Fruit fly (Drosophila melanogaster): Measurements from ENCODE around the gene agt.

The agt gene

DNA sequence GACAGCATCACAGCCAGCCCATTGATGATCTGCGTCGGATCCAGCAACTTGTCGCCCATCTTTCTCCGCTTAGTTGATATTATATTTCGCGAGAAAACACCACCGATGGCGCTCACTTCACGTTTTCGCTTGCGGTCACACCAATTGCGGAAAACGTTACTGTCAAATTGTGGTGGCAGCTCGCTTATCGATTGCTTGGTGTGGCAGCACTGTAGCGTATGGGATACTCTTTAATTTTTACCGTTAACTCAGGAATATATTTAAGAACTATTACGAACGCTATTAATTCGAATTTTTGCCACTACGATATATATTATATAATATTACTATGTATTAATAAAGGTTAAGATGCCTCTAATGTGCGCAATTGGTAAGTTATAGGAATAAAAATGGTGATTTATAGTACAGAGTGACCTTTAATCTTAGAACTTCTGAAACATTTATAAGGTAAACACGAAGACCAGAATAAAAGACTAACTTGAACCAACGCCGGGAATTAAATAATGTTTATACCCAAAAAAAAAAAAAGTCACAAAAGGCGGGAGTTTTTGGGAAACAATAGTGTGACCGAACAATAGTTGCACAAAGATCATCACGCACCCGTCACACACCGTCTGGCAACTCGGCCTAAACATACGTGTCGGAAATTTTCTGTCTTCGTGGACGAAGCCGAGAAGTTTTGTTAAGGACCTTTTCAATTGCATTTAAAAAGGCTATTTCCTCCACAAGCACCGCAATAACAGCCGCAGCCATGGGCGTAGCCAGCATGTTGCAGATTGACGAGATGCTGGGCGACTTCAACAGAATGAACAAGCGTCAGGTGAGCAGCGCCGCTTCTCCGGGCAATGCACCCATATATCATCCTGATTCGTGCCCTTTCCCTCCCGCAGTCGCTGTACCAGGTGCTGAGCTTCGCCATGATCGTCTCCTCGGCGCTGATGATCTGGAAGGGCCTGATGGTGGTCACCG lies 2.3 kb downstream of the agt start, which contains the start of the genes CG1307 and twr (continued):
- TF ChIP-seq bowl (GFP tag; IDR thresholded peaks at IDR 0.05) (no peak), CG16815 (GFP tag; optimal IDR thresholded peaks at IDR 0.05) (no peak), CG31365 (tag; optimal IDR thresholded peaks at IDR 0.05) (no peak), Nf-YC (tag; optimal IDR thresholded peaks at IDR 0.05) (no peak)

DNA sequence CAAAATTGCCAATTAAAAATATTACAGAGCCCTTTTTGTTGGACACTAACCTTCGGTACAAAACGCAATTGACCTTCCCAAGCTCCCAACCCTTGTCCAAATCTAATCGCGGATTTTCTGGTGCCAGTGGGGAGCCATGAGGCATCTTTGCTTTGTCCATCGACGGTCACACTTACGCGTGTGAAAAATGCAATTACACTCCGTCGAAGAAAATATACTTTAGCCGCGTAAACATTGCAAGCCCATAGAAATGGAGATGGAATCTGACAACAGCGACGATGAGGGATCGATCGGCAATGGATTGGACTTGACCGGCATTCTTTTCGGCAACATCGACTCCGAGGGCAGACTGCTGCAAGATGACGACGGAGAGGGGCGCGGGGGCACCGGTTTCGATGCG lies 13.2 kb downstream of the agt start, which contains the start of gene Taf1:
TSS of gene Taf1 (plus strand) at position 150 of the 400 bp plus-strand sequence.
- TF ChIP-seq Rfx (GFP tag; IDR thresholded peaks at IDR 0.05) (peak; percentile 45), CG12104 (GFP tag; optimal IDR thresholded peaks at IDR 0.05) (no peak), vvl (GFP tag; IDR thresholded peaks at IDR 0.05) (peak; percentile 24; the same call in 1 of the 2 replicates), CG13287 (GFP tag; IDR thresholded peaks at IDR 0.05; ENCODE audit: partially characterized antibody) (peak; percentile 52), CG14860 (GFP tag; IDR thresholded peaks at IDR 0.05; ENCODE audit: partially characterized antibody) (no peak), prd (optimal IDR thresholded peaks at IDR 0.05) (no peak), prd (GFP tag; IDR thresholded peaks at IDR 0.05) (peak; percentile 50; the same call in 2 of the 3 replicates), ato (GFP tag; IDR thresholded peaks at IDR 0.05; ENCODE audit: partially characterized antibody) (0 out of 2 replicates have a peak, but pooled peaks have one; percentile 32), knrl (GFP tag; IDR thresholded peaks at IDR 0.05; ENCODE audit: partially characterized antibody) (peak; percentile 30; the same call in 1 of the 3 replicates), Med (GFP tag) (peak; percentile 79), pita (GFP tag; optimal IDR thresholded peaks at IDR 0.05) (peak; percentile 85), phol (tag; optimal IDR thresholded peaks at IDR 0.05) (peak; percentile 64), Max (GFP tag; optimal IDR thresholded peaks at IDR 0.05) (peak; percentile 5), trem (tag; optimal IDR thresholded peaks at IDR 0.05) (peak; percentile 66), CG9797 (GFP tag; optimal IDR thresholded peaks at IDR 0.05) (peak; percentile 94), Dref (GFP tag; IDR thresholded peaks at IDR 0.05) (peak; percentile 40; the same call in 1 of the 2 replicates), MESR4 (GFP tag; optimal IDR thresholded peaks at IDR 0.05) (peak; percentile 99), YL-1 (GFP tag; optimal IDR thresholded peaks at IDR 0.05) (peak; percentile 66), CG34224 (GFP tag; IDR thresholded peaks at IDR 0.05; ENCODE audit: partially characterized antibody) (peak; percentile 33; the same call in 1 of the 3 replicates), crp (GFP tag; optimal IDR thresholded peaks at IDR 0.05) (peak in 1 of 2 experiments; percentile 21), Nf-YB (GFP tag; optimal IDR thresholded peaks at IDR 0.05) (no peak), stwl (tag; optimal IDR thresholded peaks at IDR 0.05) (peak; percentile 67), HLH4C (GFP tag; IDR thresholded peaks at IDR 0.05; ENCODE audit: partially characterized antibody) (0 out of 3 replicates have a peak, but pooled peaks have one; percentile 37), Stat92E (GFP tag; optimal IDR thresholded peaks at IDR 0.05) (peak in 1 of 3 experiments; percentile 27), zen (tag; optimal IDR thresholded peaks at IDR 0.05) (peak; percentile 39), Scr (GFP tag; IDR thresholded peaks at IDR 0.05; ENCODE audit: partially characterized antibody) (peak; percentile 37; the same call in 1 of the 2 replicates), ssp (GFP tag; IDR thresholded peaks at IDR 0.05) (no peak), row (GFP tag; IDR thresholded peaks at IDR 0.05) (peak; percentile 56), pb (GFP tag; optimal IDR thresholded peaks at IDR 0.05) (no peak), Hmr (GFP tag; optimal IDR thresholded peaks at IDR 0.05) (no peak), CG6854 (GFP tag; optimal IDR thresholded peaks at IDR 0.05) (no peak), Bgb (GFP tag; IDR thresholded peaks at IDR 0.05; ENCODE audit: partially characterized antibody) (peak; percentile 55), pzg (GFP tag; optimal IDR thresholded peaks at IDR 0.05) (peak; percentile 94), HmgZ (tag; optimal IDR thresholded peaks at IDR 0.05) (peak; percentile 64), CTCF (GFP tag; optimal IDR thresholded peaks at IDR 0.05) (peak; percentile 75), CG17912 (GFP tag; optimal IDR thresholded peaks at IDR 0.05) (peak; percentile 27), CG12744 (GFP tag; optimal IDR thresholded peaks at IDR 0.05) (no peak), yki (optimal IDR thresholded peaks at IDR 0.05) (no peak), Optix (GFP tag; IDR thresholded peaks at IDR 0.05) (no peak), Ssrp (tag; optimal IDR thresholded peaks at IDR 0.05) (no peak), CG13775 (GFP tag; optimal IDR thresholded peaks at IDR 0.05) (peak; percentile 82), chif (GFP tag; optimal IDR thresholded peaks at IDR 0.05) (no peak)

Measured in whole organism, embryonic.